Worm (Caenorhabditis elegans): ENCODE results near the gene hlh-12.

Gene hlh-12

DNA sequence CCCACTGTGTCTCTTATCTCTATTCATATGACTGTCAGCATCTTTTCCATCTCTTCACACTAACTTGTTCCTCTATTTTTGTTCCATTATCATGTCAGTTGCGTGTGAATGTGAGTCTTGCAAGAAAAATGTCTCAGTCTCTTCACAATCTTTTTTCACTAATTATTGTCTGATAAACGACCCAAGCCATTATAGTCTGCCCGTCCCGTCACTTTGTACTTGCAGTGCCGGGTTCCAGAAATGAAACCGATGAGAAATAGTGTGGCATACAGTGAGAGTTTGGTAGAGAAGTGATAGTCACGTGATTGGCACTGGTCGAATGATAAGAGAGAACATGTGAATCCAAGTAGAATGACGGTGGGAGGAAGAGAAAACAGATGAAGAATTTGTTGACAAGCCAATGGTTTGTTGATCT is 48.4 kb upstream of the hlh-12 start (continued):
- no peak for TF ChIP-seq aly-2 (tag; optimal IDR thresholded peaks at IDR 0.05)

DNA sequence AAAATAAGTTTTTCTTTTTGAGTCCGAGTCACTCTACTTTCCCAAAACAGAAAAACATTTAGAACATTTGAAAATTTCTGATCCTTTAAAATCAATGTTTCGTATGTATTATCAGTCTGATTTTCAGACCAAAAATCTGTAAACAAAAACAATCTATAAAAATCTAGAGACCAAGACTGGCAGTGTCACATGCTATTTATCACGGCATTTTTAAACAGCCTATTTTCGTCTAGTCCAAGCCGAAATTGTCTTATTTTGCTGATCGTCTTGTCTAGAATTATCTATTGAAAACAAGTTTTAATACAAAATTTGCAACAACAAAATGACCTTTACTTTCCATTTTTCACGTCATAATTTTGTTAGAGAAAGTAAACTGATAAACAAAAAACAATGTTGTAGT is 47.3 kb upstream of the hlh-12 start:
- TF ChIP-seq sem-4 (tag; optimal IDR thresholded peaks at IDR 0.05) (no peak), nhr-25 (tag; optimal IDR thresholded peaks at IDR 0.05) (peak; percentile 11), crh-2 (tag; optimal IDR thresholded peaks at IDR 0.05) (peak; percentile 7)

DNA sequence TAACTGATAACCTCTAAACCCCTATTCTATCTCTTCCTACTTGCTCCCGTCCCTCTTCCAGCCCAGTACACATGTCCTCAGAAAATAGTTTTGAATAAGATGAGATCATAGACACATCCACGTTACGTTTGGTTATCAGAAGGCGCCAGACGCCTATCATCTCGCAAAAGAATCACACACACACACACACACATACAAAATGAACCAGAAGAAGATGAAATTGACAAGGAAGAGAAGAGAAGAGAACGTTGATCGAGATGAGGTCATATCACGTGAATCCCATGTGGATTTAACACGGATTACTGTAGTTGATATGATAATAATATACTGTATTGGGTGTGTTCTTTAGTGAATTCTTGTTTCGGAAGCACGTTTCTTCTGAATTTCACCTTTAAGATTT is 46.8 kb upstream of the hlh-12 start:
- TF ChIP-seq ztf-1 (GFP tag; conservative IDR thresholded peaks at IDR 0.05) (no peak), fos-1 (tag; optimal IDR thresholded peaks at IDR 0.05) (peak; percentile 68), nhr-11 (tag; optimal IDR thresholded peaks at IDR 0.05) (no peak), nhr-12 (tag; optimal IDR thresholded peaks at IDR 0.05) (no peak), ceh-82 (tag; optimal IDR thresholded peaks at IDR 0.05) (no peak), lin-39 (tag; optimal IDR thresholded peaks at IDR 0.05) (no peak), nhr-237 (tag; optimal IDR thresholded peaks at IDR 0.05) (no peak), nhr-129 (tag; optimal IDR thresholded peaks at IDR 0.05) (peak; percentile 88), nhr-77 (tag; optimal IDR thresholded peaks at IDR 0.05) (no peak), F13H6.1 (tag; optimal IDR thresholded peaks at IDR 0.05) (peak; percentile 92), nhr-23 (tag; optimal IDR thresholded peaks at IDR 0.05) (no peak), sma-3 (GFP tag; optimal IDR thresholded peaks at IDR 0.05) (peak; percentile 88), nhr-21 (tag; optimal IDR thresholded peaks at IDR 0.05) (peak; percentile 87), ceh-16 (tag; optimal IDR thresholded peaks at IDR 0.05) (no peak), unc-55 (GFP tag; optimal IDR thresholded peaks at IDR 0.05) (no peak), C34F6.9 (tag; optimal IDR thresholded peaks at IDR 0.05) (peak; percentile 11), ZK546.5 (tag; optimal IDR thresholded peaks at IDR 0.05) (no peak), lin-13 (GFP tag; optimal IDR thresholded peaks at IDR 0.05) (no peak), unc-62 (GFP tag; optimal IDR thresholded peaks at IDR 0.05) (peak; percentile 23), egl-27 (tag; optimal IDR thresholded peaks at IDR 0.05) (peak; percentile 62), dmd-4 (tag; optimal IDR thresholded peaks at IDR 0.05) (no peak), sem-4 (tag; optimal IDR thresholded peaks at IDR 0.05) (peak; percentile 18), R02D3.7 (tag; optimal IDR thresholded peaks at IDR 0.05) (no peak), ama-1 (optimal IDR thresholded peaks at IDR 0.05) (no peak), blmp-1 (tag; optimal IDR thresholded peaks at IDR 0.05; ENCODE audit: insufficient read depth) (peak; percentile 43), gmeb-1 (tag; optimal IDR thresholded peaks at IDR 0.05) (no peak), Y55F3AM.14 (GFP tag; optimal IDR thresholded peaks at IDR 0.05) (peak; percentile 62), mdl-1 (tag; optimal IDR thresholded peaks at IDR 0.05) (peak in 1 of 2 experiments; percentile 44), ztf-11 (tag; optimal IDR thresholded peaks at IDR 0.05) (no peak), nhr-25 (tag; optimal IDR thresholded peaks at IDR 0.05) (no peak), ztf-4 (tag; optimal IDR thresholded peaks at IDR 0.05) (peak; percentile 65), alr-1 (tag; optimal IDR thresholded peaks at IDR 0.05) (no peak), nhr-6 (tag; optimal IDR thresholded peaks at IDR 0.05) (peak; percentile 79), crh-2 (tag; optimal IDR thresholded peaks at IDR 0.05) (peak; percentile 63), zag-1 (tag; optimal IDR thresholded peaks at IDR 0.05) (no peak), elt-1 (tag; optimal IDR thresholded peaks at IDR 0.05) (no peak), mab-5 (tag; optimal IDR thresholded peaks at IDR 0.05) (no peak), unc-39 (tag; optimal IDR thresholded peaks at IDR 0.05) (no peak), elt-3 (tag; optimal IDR thresholded peaks at IDR 0.05) (no peak), lsy-2 (tag; optimal IDR thresholded peaks at IDR 0.05) (peak in 1 of 2 experiments; percentile 86), sma-9 (GFP tag; optimal IDR thresholded peaks at IDR 0.05) (peak; percentile 97), sma-9 (tag; optimal IDR thresholded peaks at IDR 0.05) (peak; percentile 77), lin-11 (tag; optimal IDR thresholded peaks at IDR 0.05) (no peak), peb-1 (tag; optimal IDR thresholded peaks at IDR 0.05) (no peak), snpc-4 (tag; optimal IDR thresholded peaks at IDR 0.05) (no peak)

Measured in whole organism, L2 larva.